Worm (Caenorhabditis elegans): ENCODE data around the gene F52H3.6.

F52H3.6 gene

ce11 chrII:10017528-10017927 lies 10.7 kb downstream of the F52H3.6 start:
- TF ChIP-seq F13H6.1 (tag; optimal IDR thresholded peaks at IDR 0.05) (no peak), odd-2 (tag; optimal IDR thresholded peaks at IDR 0.05) (no peak), ceh-48 (tag; optimal IDR thresholded peaks at IDR 0.05) (no peak), hlh-8 (tag; optimal IDR thresholded peaks at IDR 0.05) (no peak), mec-3 (tag; optimal IDR thresholded peaks at IDR 0.05; ENCODE audit: borderline replicate concordance) (no peak), pag-3 (tag; optimal IDR thresholded peaks at IDR 0.05; ENCODE audit: borderline replicate concordance) (no peak), syd-9 (tag; optimal IDR thresholded peaks at IDR 0.05) (no peak), eyg-1 (tag; optimal IDR thresholded peaks at IDR 0.05) (no peak), ceh-9 (tag; optimal IDR thresholded peaks at IDR 0.05) (no peak), unc-55 (GFP tag; optimal IDR thresholded peaks at IDR 0.05) (no peak)

ce11 chrII:10016013-10016412 lies 12.2 kb downstream of the F52H3.6 start, which contains the start of gene lec-2:
TSS of gene lec-2 (minus strand) at chrII:10016183.
- TF ChIP-seq ama-1 (optimal IDR thresholded peaks at IDR 0.05), result no peak
- TF ChIP-seq ceh-45 (GFP tag; IDR thresholded peaks at IDR 0.05), result no peak
- TF ChIP-seq ceh-18 (tag; optimal IDR thresholded peaks at IDR 0.05), result no peak
- TF ChIP-seq sdc-2 (tag; optimal IDR thresholded peaks at IDR 0.05), result no peak
- no peak for TF ChIP-seq ceh-22 (tag; optimal IDR thresholded peaks at IDR 0.05)
- TF ChIP-seq hlh-15 (tag; optimal IDR thresholded peaks at IDR 0.05), result no peak
- no peak for TF ChIP-seq eyg-1 (tag; optimal IDR thresholded peaks at IDR 0.05)
- no peak for TF ChIP-seq unc-42 (tag; optimal IDR thresholded peaks at IDR 0.05)
- no peak for TF ChIP-seq ceh-31 (tag; optimal IDR thresholded peaks at IDR 0.05)
- TF ChIP-seq nfya-1 (tag; optimal IDR thresholded peaks at IDR 0.05), result no peak
- TF ChIP-seq fkh-6 (tag; optimal IDR thresholded peaks at IDR 0.05), result no peak
- TF ChIP-seq lin-11 (tag; optimal IDR thresholded peaks at IDR 0.05), result no peak
- TF ChIP-seq syd-9 (tag; optimal IDR thresholded peaks at IDR 0.05), result no peak
- no peak for TF ChIP-seq ttx-3 (tag; optimal IDR thresholded peaks at IDR 0.05)
- no peak for TF ChIP-seq pha-4 (tag; optimal IDR thresholded peaks at IDR 0.05)
- TF ChIP-seq ceh-48 (tag; optimal IDR thresholded peaks at IDR 0.05), result no peak
- TF ChIP-seq sox-2 (GFP tag; IDR thresholded peaks at IDR 0.05), result no peak
- TF ChIP-seq dve-1 (tag; optimal IDR thresholded peaks at IDR 0.05), result no peak

ce11 chrII:10014384-10014783 lies 13.8 kb downstream of the F52H3.6 start:
- no peak for TF ChIP-seq syd-9 (tag; optimal IDR thresholded peaks at IDR 0.05)
- no peak for TF ChIP-seq madf-2 (tag; optimal IDR thresholded peaks at IDR 0.05)

ce11 chrII:10012490-10012889 lies 15.7 kb downstream of the F52H3.6 start:
- no peak for TF ChIP-seq ceh-9 (tag; optimal IDR thresholded peaks at IDR 0.05)

ce11 chrII:10011733-10012132 lies 16.5 kb downstream of the F52H3.6 start:
- no peak for TF ChIP-seq syd-9 (tag; optimal IDR thresholded peaks at IDR 0.05)
- no peak for TF ChIP-seq K02D7.2 (tag; optimal IDR thresholded peaks at IDR 0.05)
- TF ChIP-seq K09A11.1 (tag; optimal IDR thresholded peaks at IDR 0.05; ENCODE audit: insufficient read depth), result no peak
- no peak for TF ChIP-seq gmeb-2 (tag; optimal IDR thresholded peaks at IDR 0.05)
- TF ChIP-seq pag-3 (tag; optimal IDR thresholded peaks at IDR 0.05; ENCODE audit: borderline replicate concordance), result no peak
- no peak for TF ChIP-seq sdc-2 (tag; optimal IDR thresholded peaks at IDR 0.05)
- no peak for TF ChIP-seq ceh-45 (GFP tag; IDR thresholded peaks at IDR 0.05)
- no peak for TF ChIP-seq ceh-9 (tag; optimal IDR thresholded peaks at IDR 0.05)

- TF ChIP-seq ceh-30 (tag; optimal IDR thresholded peaks at IDR 0.05) (no peak), ceh-45 (GFP tag; IDR thresholded peaks at IDR 0.05) (no peak), ceh-19 (GFP tag; optimal IDR thresholded peaks at IDR 0.05) (no peak)
Observed at ce11 chrII:10010914-10011313, 17.3 kb downstream of the F52H3.6 start.

ce11 chrII:10008552-10008951 lies 19.7 kb downstream of the F52H3.6 start:
- TF ChIP-seq ztf-16 (tag; optimal IDR thresholded peaks at IDR 0.05) (no peak), lin-11 (tag; optimal IDR thresholded peaks at IDR 0.05) (no peak), ceh-31 (tag; optimal IDR thresholded peaks at IDR 0.05) (no peak), sdc-2 (tag; optimal IDR thresholded peaks at IDR 0.05) (no peak), ceh-24 (tag; optimal IDR thresholded peaks at IDR 0.05) (no peak), hlh-15 (tag; optimal IDR thresholded peaks at IDR 0.05) (no peak), odd-2 (tag; optimal IDR thresholded peaks at IDR 0.05) (no peak), ttx-3 (tag; optimal IDR thresholded peaks at IDR 0.05) (no peak), pha-2 (tag; optimal IDR thresholded peaks at IDR 0.05) (no peak), ceh-9 (tag; optimal IDR thresholded peaks at IDR 0.05) (no peak), elt-2 (tag; optimal IDR thresholded peaks at IDR 0.05) (no peak), ceh-45 (GFP tag; IDR thresholded peaks at IDR 0.05) (no peak), ceh-6 (GFP tag; optimal IDR thresholded peaks at IDR 0.05) (no peak), tbx-7 (tag; optimal IDR thresholded peaks at IDR 0.05) (no peak)

All from whole organism, late embryonic.